Worm (Caenorhabditis elegans): Measurements from ENCODE around the gene BE0003N10.6.
A peak's percentile ranks its signal among the peaks of the same experiment; 100 is the strongest.
"Not testable (repeated sequence)": the region's sequence is repeated elsewhere in the genome, so short reads cannot be mapped to it uniquely, and the experiment has no call there.

BE0003N10.6 gene

DNA sequence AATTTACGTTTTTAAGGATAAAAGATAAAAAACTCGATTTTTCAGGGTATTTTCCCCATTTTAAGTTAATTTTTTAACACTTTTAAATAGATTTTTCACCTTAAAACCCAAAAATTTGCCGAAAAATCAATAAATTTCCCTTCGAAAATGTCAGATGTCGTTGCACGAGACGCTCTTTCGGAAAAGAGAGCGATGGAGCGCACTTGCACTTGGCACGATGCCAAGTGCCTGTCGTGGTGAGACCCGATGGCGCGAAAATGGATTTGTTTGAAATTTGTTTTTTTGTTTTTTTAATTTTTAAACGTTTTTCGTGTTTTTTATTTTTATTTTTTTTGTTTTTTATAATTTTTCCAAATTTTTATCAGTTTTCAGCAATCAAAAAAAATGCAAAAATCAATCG, 20.7 kb upstream of the BE0003N10.6 start, which contains the start of the genes rab-18 and kbp-4 (continued):
- peak; percentile 97 for TF ChIP-seq Y95B8A.8 (GFP tag; IDR thresholded peaks at IDR 0.05)
- peak; percentile 58 for TF ChIP-seq nhr-80 (tag; optimal IDR thresholded peaks at IDR 0.05)
- TF ChIP-seq ceh-100 (GFP tag; IDR thresholded peaks at IDR 0.05) = peak; percentile 65
- no peak for TF ChIP-seq hmg-20 (GFP tag; IDR thresholded peaks at IDR 0.05)
- TF ChIP-seq ztf-3 (GFP tag; optimal IDR thresholded peaks at IDR 0.05) = no peak
- peak; percentile 51 for TF ChIP-seq K12H6.12 (tag; optimal IDR thresholded peaks at IDR 0.05)
- TF ChIP-seq lin-40 (tag; optimal IDR thresholded peaks at IDR 0.05) = peak; percentile 89
- peak; percentile 85; the same call in 1 of the 2 replicates for TF ChIP-seq C17E4.6 (GFP tag; IDR thresholded peaks at IDR 0.05)
- TF ChIP-seq nfyb-1 (GFP tag; IDR thresholded peaks at IDR 0.05) = peak; percentile 88
- TF ChIP-seq lir-1 (GFP tag; conservative IDR thresholded peaks at IDR 0.05) = peak; percentile 87
- TF ChIP-seq F57A8.1 (GFP tag; optimal IDR thresholded peaks at IDR 0.05) = no peak
- TF ChIP-seq gei-17 (GFP tag; optimal IDR thresholded peaks at IDR 0.05) = no peak
- TF ChIP-seq let-526 (GFP tag; IDR thresholded peaks at IDR 0.05) = 0 out of 2 replicates have a peak, but pooled peaks have one; percentile 62
- peak; percentile 13 for TF ChIP-seq nhr-90 (tag; optimal IDR thresholded peaks at IDR 0.05)
- TF ChIP-seq F39B2.1 (GFP tag; IDR thresholded peaks at IDR 0.05) = no peak
- no peak for TF ChIP-seq Y56A3A.18 (GFP tag; IDR thresholded peaks at IDR 0.05)
- peak; percentile 91 for TF ChIP-seq ceh-91 (GFP tag; IDR thresholded peaks at IDR 0.05)
- peak; percentile 3 for TF ChIP-seq lsy-27 (tag; optimal IDR thresholded peaks at IDR 0.05; ENCODE audit: borderline replicate concordance, insufficient read depth)
- TF ChIP-seq F57C9.4 (tag; optimal IDR thresholded peaks at IDR 0.05) = no peak
- peak; percentile 63 for TF ChIP-seq atf-7 (tag; optimal IDR thresholded peaks at IDR 0.05)
- no peak for TF ChIP-seq B0261.1 (tag; optimal IDR thresholded peaks at IDR 0.05)
- peak; percentile 94 for TF ChIP-seq dpl-1 (GFP tag; optimal IDR thresholded peaks at IDR 0.05)
- TF ChIP-seq aptf-3 (GFP tag; IDR thresholded peaks at IDR 0.05) = no peak
- no peak for TF ChIP-seq ccch-3 (GFP tag; optimal IDR thresholded peaks at IDR 0.05)
- TF ChIP-seq F10E7.11 (tag; optimal IDR thresholded peaks at IDR 0.05) = no peak
- no peak for TF ChIP-seq ceh-79 (tag; optimal IDR thresholded peaks at IDR 0.05)
- TF ChIP-seq K11D2.4 (GFP tag; IDR thresholded peaks at IDR 0.05) = peak; percentile 87
- TF ChIP-seq egl-18 (GFP tag; IDR thresholded peaks at IDR 0.05) = no peak
- TF ChIP-seq rec-8 (tag; optimal IDR thresholded peaks at IDR 0.05) = no peak

DNA sequence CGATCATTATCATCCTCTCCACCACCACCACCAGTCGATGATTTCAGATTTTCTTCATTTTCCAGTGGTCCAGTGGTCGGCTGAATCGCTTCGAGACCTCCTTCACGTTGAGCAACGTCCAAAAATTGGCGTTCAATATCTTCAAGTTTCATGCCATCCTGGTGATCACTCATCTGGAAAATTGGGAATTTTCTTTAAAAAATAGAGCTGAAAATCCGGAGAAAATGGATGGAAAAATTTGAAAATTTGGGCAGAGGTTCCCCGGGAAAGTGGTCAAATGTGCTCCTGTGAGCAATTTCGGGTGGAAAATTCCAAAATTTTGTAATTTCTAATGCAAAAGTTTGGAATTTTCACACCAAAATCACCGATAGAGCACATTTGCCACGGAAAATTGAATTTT, 16.5 kb upstream of the BE0003N10.6 start, which contains the start of gene uaf-1:
TSS of gene uaf-1 (minus strand) at position 173 of the 400 bp plus-strand sequence.
- TF ChIP-seq madf-6 (GFP tag; IDR thresholded peaks at IDR 0.05) = peak; percentile 44; the same call in 1 of the 2 replicates
- 0 out of 2 replicates have a peak, but pooled peaks have one; percentile 28 for TF ChIP-seq attf-6 (GFP tag; IDR thresholded peaks at IDR 0.05)
- TF ChIP-seq lin-26 (GFP tag; IDR thresholded peaks at IDR 0.05) = peak; percentile 29; the same call in 1 of the 2 replicates
- TF ChIP-seq nfyb-1 (GFP tag; IDR thresholded peaks at IDR 0.05) = peak; percentile 59; the same call in 1 of the 2 replicates
- TF ChIP-seq dox-1 (GFP tag; IDR thresholded peaks at IDR 0.05) = peak; percentile 65
- 0 out of 2 replicates have a peak, but pooled peaks have one; percentile 65 for TF ChIP-seq ztf-25 (GFP tag; IDR thresholded peaks at IDR 0.05)
- TF ChIP-seq cebp-1 (GFP tag; IDR thresholded peaks at IDR 0.05) = 0 out of 2 replicates have a peak, but pooled peaks have one; percentile 18
- not testable (repeated sequence) for TF ChIP-seq cebp-1 (tag; optimal IDR thresholded peaks at IDR 0.05)

DNA sequence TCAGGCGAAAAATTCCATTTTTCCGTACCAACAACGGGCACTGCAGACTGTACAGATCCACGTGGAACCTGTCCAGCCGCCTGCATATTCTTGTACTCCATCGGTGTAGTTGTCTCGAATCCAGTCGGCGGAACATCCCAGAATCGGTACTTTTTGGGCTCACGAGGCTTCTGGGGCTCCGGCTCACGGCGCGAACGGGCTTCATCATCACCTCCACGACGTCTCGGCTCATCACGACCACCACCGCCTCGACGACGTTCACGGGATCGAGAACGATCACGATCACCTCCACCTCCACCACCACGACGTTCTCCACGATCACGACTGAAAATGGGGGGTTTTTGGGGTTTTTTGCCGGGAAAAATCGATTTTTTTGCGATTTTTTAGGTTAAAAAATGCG, 14.3 kb upstream of the BE0003N10.6 start:
- peak; percentile 59 for TF ChIP-seq zfh-2 (GFP tag; conservative IDR thresholded peaks at IDR 0.05)
- no peak for TF ChIP-seq F23B12.7 (tag; optimal IDR thresholded peaks at IDR 0.05; ENCODE audit: insufficient read depth)
- no peak for TF ChIP-seq egl-44 (GFP tag; IDR thresholded peaks at IDR 0.05)
- no peak for TF ChIP-seq dpl-1 (GFP tag; optimal IDR thresholded peaks at IDR 0.05)
- no peak for TF ChIP-seq chd-7 (tag; optimal IDR thresholded peaks at IDR 0.05)
- no peak for TF ChIP-seq Y67H2A.10 (GFP tag; conservative IDR thresholded peaks at IDR 0.05)
- 0 out of 2 replicates have a peak, but pooled peaks have one; percentile 15 for TF ChIP-seq egrh-3 (GFP tag; IDR thresholded peaks at IDR 0.05)
- TF ChIP-seq B0336.3 (GFP tag; IDR thresholded peaks at IDR 0.05) = no peak
- no peak for TF ChIP-seq hsf-1 (GFP tag; IDR thresholded peaks at IDR 0.05)
- TF ChIP-seq nhr-179 (tag; optimal IDR thresholded peaks at IDR 0.05) = no peak
- no peak for TF ChIP-seq Y53G8AR.9 (GFP tag; conservative IDR thresholded peaks at IDR 0.05)
- TF ChIP-seq ZK185.1 (tag; optimal IDR thresholded peaks at IDR 0.05; ENCODE audit: poor library complexity, severe bottlenecking) = no peak
- no peak for TF ChIP-seq ceh-58 (GFP tag; IDR thresholded peaks at IDR 0.05)

Data from whole organism, young adult.